Fruit fly (Drosophila melanogaster) whole organism, embryonic: ENCODE measurements around the gene Arc42.

Experiments
- CG10209 ChIP-seq: fragments of 200-800 bp; sonication (Bioruptor generic); optimal IDR thresholded peaks from 3 replicates; lab custom pipeline; 2017; ENCODE audit warnings: missing biosample characterization, mild to moderate bottlenecking, missing genetic modification characterization, missing genetic modification reagents
- CG10543 ChIP-seq: fragments of 200-800 bp; sonication (Bioruptor generic); optimal IDR thresholded peaks from 3 replicates; lab custom pipeline; 2017; ENCODE audit warnings: missing biosample characterization, mild to moderate bottlenecking, missing genetic modification characterization, moderate library complexity
- CG12071 ChIP-seq: fragments of 200-800 bp; sonication (Bioruptor generic); optimal IDR thresholded peaks from 3 replicates; lab custom pipeline; 2018; ENCODE audit warnings: missing biosample characterization, mild to moderate bottlenecking, missing genetic modification characterization
- CG12391 ChIP-seq: fragments of 200-800 bp; sonication (Bioruptor generic); optimal IDR thresholded peaks from 3 replicates; lab custom pipeline; 2018; ENCODE audit warnings: missing biosample characterization, mild to moderate bottlenecking, missing genetic modification characterization, moderate library complexity
- CG12659 ChIP-seq: fragments of 200-800 bp; sonication (Bioruptor generic); optimal IDR thresholded peaks from 3 replicates; lab custom pipeline; 2017; ENCODE audit warnings: mild to moderate bottlenecking, missing biosample characterization, missing genetic modification reagents, missing genetic modification characterization
- CG12942 ChIP-seq: fragments of 200-800 bp; sonication (Bioruptor generic); optimal IDR thresholded peaks from 3 replicates; lab custom pipeline; 2016; ENCODE audit warnings: missing biosample characterization, missing genetic modification characterization
- CG13287 ChIP-seq: fragments of 200-800 bp; sonication (Bioruptor generic); IDR thresholded peaks from 2 replicates; pipeline ENCODE4 v1.3.6; 2022; ENCODE audit warnings: missing biosample characterization, missing genetic modification characterization; ENCODE audit not compliant: partially characterized antibody
- CG13424 ChIP-seq: fragments of 200-800 bp; sonication (Bioruptor generic); optimal IDR thresholded peaks from 2 replicates; lab custom pipeline; 2019; ENCODE audit warnings: missing biosample characterization, mild to moderate bottlenecking, missing genetic modification characterization, moderate library complexity
- CG17328 ChIP-seq: fragments of 200-800 bp; sonication (Bioruptor generic); IDR thresholded peaks from 2 replicates; pipeline ENCODE4 v1.3.6; 2022; ENCODE audit warnings: missing biosample characterization, missing genetic modification characterization
- CG17359 ChIP-seq: fragments of 200-800 bp; sonication (Bioruptor generic); optimal IDR thresholded peaks from 3 replicates; lab custom pipeline; 2018; ENCODE audit warnings: missing biosample characterization, mild to moderate bottlenecking, missing genetic modification characterization, moderate library complexity
- CG30403 ChIP-seq: fragments of 200-800 bp; sonication (Bioruptor generic); optimal IDR thresholded peaks from 3 replicates; lab custom pipeline; 2016; ENCODE audit warnings: missing biosample characterization, missing genetic modification characterization
- CG31365 ChIP-seq: fragments of 200-800 bp; sonication (Bioruptor generic); optimal IDR thresholded peaks from 2 replicates; lab custom pipeline; 2018; ENCODE audit warnings: missing biosample characterization, mild to moderate bottlenecking, missing genetic modification characterization
- CG32772 ChIP-seq: fragments of 200-800 bp; sonication (Bioruptor generic); IDR thresholded peaks from 2 replicates; pipeline ENCODE4 v1.3.6; 2022; ENCODE audit warnings: missing biosample characterization, missing genetic modification characterization
- CG33213 ChIP-seq: fragments of 200-800 bp; sonication (Bioruptor generic); optimal IDR thresholded peaks from 3 replicates; lab custom pipeline; 2016; ENCODE audit warnings: missing biosample characterization, missing genetic modification characterization
- CG3995 ChIP-seq: fragments of 200-800 bp; sonication (Bioruptor generic); optimal IDR thresholded peaks from 3 replicates; lab custom pipeline; 2016; ENCODE audit warnings: missing biosample characterization, missing genetic modification characterization
- CG4617 ChIP-seq: fragments of 200-800 bp; sonication (Bioruptor generic); optimal IDR thresholded peaks from 3 replicates; lab custom pipeline; 2016; ENCODE audit warnings: missing biosample characterization, missing genetic modification characterization, borderline replicate concordance
- CG5180 ChIP-seq: fragments of 200-800 bp; sonication (Bioruptor generic); optimal IDR thresholded peaks from 3 replicates; lab custom pipeline; 2017; ENCODE audit warnings: missing biosample characterization, missing genetic modification characterization, mild to moderate bottlenecking, moderate library complexity, missing genetic modification reagents
- CG6272 ChIP-seq: fragments of 200-800 bp; sonication (Bioruptor generic); IDR thresholded peaks from 2 replicates; pipeline ENCODE4 v1.3.6; 2022; ENCODE audit warnings: missing biosample characterization, missing genetic modification characterization
- CG7928 ChIP-seq: fragments of 200-800 bp; sonication (Bioruptor generic); optimal IDR thresholded peaks from 2 replicates; lab custom pipeline; 2017; ENCODE audit warnings: missing biosample characterization, mild to moderate bottlenecking, missing genetic modification characterization
- Dad ChIP-seq: fragments of 200-800 bp; sonication (Bioruptor generic); optimal IDR thresholded peaks from 3 replicates; lab custom pipeline; 2016; ENCODE audit warnings: missing biosample characterization, missing genetic modification characterization
- Drgx ChIP-seq: fragments of 200-800 bp; sonication (Bioruptor generic); IDR thresholded peaks from 2 replicates; pipeline ENCODE4 v1.3.6; 2022; ENCODE audit warnings: missing biosample characterization, missing genetic modification characterization
- H2.0 ChIP-seq: fragments of 200-800 bp; sonication (Bioruptor generic); IDR thresholded peaks from 2 replicates; pipeline ENCODE4 v1.3.6; 2022; ENCODE audit warnings: missing biosample characterization, missing genetic modification characterization
- HHEX ChIP-seq: fragments of 200-800 bp; sonication (Bioruptor generic); optimal IDR thresholded peaks from 3 replicates; lab custom pipeline; 2017; ENCODE audit warnings: missing biosample characterization, mild to moderate bottlenecking, missing genetic modification characterization, missing genetic modification reagents
- HLH4C ChIP-seq: fragments of 200-800 bp; sonication (Bioruptor generic); IDR thresholded peaks from 3 replicates; pipeline ENCODE4 v1.3.6; 2022; ENCODE audit warnings: missing biosample characterization, missing genetic modification characterization; ENCODE audit not compliant: partially characterized antibody
- Jarid2 ChIP-seq: fragments of 200-800 bp; sonication (Bioruptor generic); optimal IDR thresholded peaks from 3 replicates; lab custom pipeline; 2017; ENCODE audit warnings: mild to moderate bottlenecking, missing biosample characterization, missing genetic modification reagents, missing genetic modification characterization
- Nf-YC ChIP-seq: fragments of 200-800 bp; optimal IDR thresholded peaks from 3 replicates; lab custom pipeline; 2019; ENCODE audit warnings: missing biosample characterization, mild to moderate bottlenecking, missing genetic modification characterization, moderate library complexity
- Pdp1 ChIP-seq, 2 experiments: fragments of 200-800 bp; sonication (Bioruptor generic); optimal IDR thresholded peaks; 3 replicates each; lab custom pipeline; 2016; ENCODE audit warnings: missing biosample characterization in 2 of 2, missing genetic modification characterization in 2 of 2, mild to moderate bottlenecking in 1 of 2, moderate library complexity in 1 of 2
- Rx ChIP-seq: fragments of 200-800 bp; sonication (Bioruptor generic); IDR thresholded peaks from 2 replicates; pipeline ENCODE4 v1.3.6; 2022; ENCODE audit warnings: missing biosample characterization, missing genetic modification characterization
- Sin3A ChIP-seq: fragments of >200 bp; optimal IDR thresholded peaks from 2 replicates; lab custom pipeline; 2018
- Sry-β ChIP-seq: fragments of 200-800 bp; sonication (Bioruptor generic); optimal IDR thresholded peaks from 2 replicates; lab custom pipeline; 2018; ENCODE audit warnings: missing biosample characterization, mild to moderate bottlenecking, missing genetic modification characterization, moderate library complexity
- chm ChIP-seq: fragments of 200-800 bp; sonication (Bioruptor generic); IDR thresholded peaks from 2 replicates; pipeline ENCODE4 v1.3.6; 2022; ENCODE audit warnings: missing biosample characterization, missing genetic modification characterization
- exex ChIP-seq: fragments of 200-800 bp; sonication (Bioruptor generic); optimal IDR thresholded peaks from 4 replicates; lab custom pipeline; 2018; ENCODE audit warnings: missing biosample characterization, mild to moderate bottlenecking, missing genetic modification characterization, moderate library complexity
- fru ChIP-seq: fragments of >200 bp; optimal IDR thresholded peaks from 2 replicates; lab custom pipeline; 2017
- fu2 ChIP-seq: fragments of 200-800 bp; sonication (Bioruptor generic); optimal IDR thresholded peaks from 2 replicates; lab custom pipeline; 2016; ENCODE audit warnings: missing biosample characterization, missing genetic modification characterization
- insv ChIP-seq, 2 experiments: fragments of 200-800 bp; sonication (Bioruptor generic); optimal IDR thresholded peaks; 3 replicates each; lab custom pipeline; 2016 to 2018; ENCODE audit warnings: missing biosample characterization in 2 of 2, missing genetic modification characterization in 2 of 2
- jigr1 ChIP-seq: fragments of 200-800 bp; sonication (Bioruptor generic); IDR thresholded peaks from 3 replicates; pipeline ENCODE4 v1.3.6; 2022; ENCODE audit warnings: missing biosample characterization, missing genetic modification characterization
- lmd ChIP-seq: fragments of 200-800 bp; sonication (Bioruptor generic); IDR thresholded peaks from 2 replicates; pipeline ENCODE4 v1.3.6; 2022; ENCODE audit warnings: missing biosample characterization, missing genetic modification characterization
- luna ChIP-seq: fragments of 200-800 bp; sonication (Bioruptor generic); optimal IDR thresholded peaks from 2 replicates; lab custom pipeline; 2016; ENCODE audit warnings: missing biosample characterization, missing genetic modification characterization
- mam ChIP-seq: fragments of 200-800 bp; sonication (Bioruptor generic); optimal IDR thresholded peaks from 3 replicates; lab custom pipeline; 2016; ENCODE audit warnings: missing biosample characterization, missing genetic modification characterization
- nau ChIP-seq: fragments of 200-800 bp; sonication (Bioruptor generic); optimal IDR thresholded peaks from 3 replicates; lab custom pipeline; 2017; ENCODE audit warnings: missing biosample characterization, mild to moderate bottlenecking, missing genetic modification characterization, missing genetic modification reagents
- oc ChIP-seq: fragments of 200-800 bp; sonication (Bioruptor generic); optimal IDR thresholded peaks from 2 replicates; lab custom pipeline; 2018; ENCODE audit warnings: missing biosample characterization, mild to moderate bottlenecking, missing genetic modification characterization, moderate library complexity
- pb ChIP-seq: fragments of 200-800 bp; sonication (Bioruptor generic); optimal IDR thresholded peaks from 3 replicates; lab custom pipeline; 2016; ENCODE audit warnings: missing biosample characterization, missing genetic modification characterization
- pfk ChIP-seq: fragments of 200-800 bp; sonication (Bioruptor generic); optimal IDR thresholded peaks from 2 replicates; lab custom pipeline; 2018; ENCODE audit warnings: missing biosample characterization, mild to moderate bottlenecking, missing genetic modification characterization, moderate library complexity
- sd ChIP-seq: fragments of 200-800 bp; sonication (Bioruptor generic); optimal IDR thresholded peaks from 3 replicates; lab custom pipeline; 2018; ENCODE audit warnings: missing biosample characterization, mild to moderate bottlenecking, missing genetic modification characterization, moderate library complexity
- tap ChIP-seq: fragments of 200-800 bp; optimal IDR thresholded peaks from 3 replicates; lab custom pipeline; 2019; ENCODE audit warnings: missing biosample characterization, mild to moderate bottlenecking, missing genetic modification characterization, moderate library complexity
- ttk ChIP-seq: fragments of 200-800 bp; sonication (Bioruptor generic); IDR thresholded peaks from 2 replicates; pipeline ENCODE4 v2.1.2; 2022; ENCODE audit warnings: missing biosample characterization, missing genetic modification characterization
- tup ChIP-seq: fragments of 200-800 bp; sonication (Bioruptor generic); optimal IDR thresholded peaks from 2 replicates; lab custom pipeline; 2016; ENCODE audit warnings: missing biosample characterization, mild to moderate bottlenecking, missing genetic modification characterization, moderate library complexity
- unc-4 ChIP-seq: fragments of 200-800 bp; sonication (Bioruptor generic); IDR thresholded peaks from 2 replicates; pipeline ENCODE4 v1.3.6; 2022; ENCODE audit warnings: missing biosample characterization, missing genetic modification characterization; ENCODE audit not compliant: partially characterized antibody
- vfl ChIP-seq: fragments of 200-800 bp; sonication (Bioruptor generic); optimal IDR thresholded peaks from 2 replicates; lab custom pipeline; 2016; ENCODE audit warnings: missing biosample characterization, missing genetic modification characterization

Gene Arc42

dm6 chr3R:19889603-19890187 lies 12.2 kb downstream of the Arc42 start (continued):
- TF ChIP-seq Pdp1 (GFP tag; optimal IDR thresholded peaks at IDR 0.05; lab: Kevin White, UChicago) (peak in 1 of 2 experiments; percentile 34), unc-4 (GFP tag; lab: Robert Waterston, UW) (no peak), CG10209 (GFP tag; lab: Kevin White, UChicago) (peak; percentile 80), CG13287 (GFP tag; lab: Robert Waterston, UW) (peak; percentile 29), lmd (GFP tag; lab: Robert Waterston, UW) (peak; percentile 73; the same call in 1 of the 2 replicates), sd (tag; lab: Kevin White, UChicago) (peak; percentile 65), HLH4C (GFP tag; lab: Robert Waterston, UW) (no peak), CG5180 (GFP tag; lab: Kevin White, UChicago) (peak; percentile 64), pb (GFP tag; lab: Kevin White, UChicago) (no peak), H2.0 (GFP tag; lab: Robert Waterston, UW) (no peak; the same call in 1 of the 2 replicates), fru (no peak), Sry-β (GFP tag; lab: Kevin White, UChicago) (no peak), Dad (no peak), CG6272 (GFP tag; lab: Robert Waterston, UW) (0 out of 2 replicates have a peak, but pooled peaks have one; percentile 6), oc (tag; lab: Kevin White, UChicago) (peak; percentile 36), Drgx (GFP tag; lab: Robert Waterston, UW) (no peak; the same call in 1 of the 2 replicates), CG32772 (GFP tag; lab: Robert Waterston, UW) (no peak), luna (GFP tag; lab: Kevin White, UChicago) (no peak), tap (peak; percentile 67), CG17328 (GFP tag; lab: Robert Waterston, UW) (0 out of 2 replicates have a peak, but pooled peaks have one; percentile 14), jigr1 (no peak), ttk (GFP tag; lab: Robert Waterston, UW) (no peak; the same call in 1 of the 2 replicates), CG10543 (peak; percentile 80), CG12071 (GFP tag; lab: Kevin White, UChicago) (peak; percentile 33), nau (GFP tag; lab: Kevin White, UChicago) (no peak), Sin3A (lab: Kevin White, UChicago) (no peak), Rx (GFP tag; lab: Robert Waterston, UW) (no peak), CG3995 (peak; percentile 43), CG7928 (peak; percentile 50), CG17359 (tag; lab: Kevin White, UChicago) (peak; percentile 81), CG13424 (tag; lab: Kevin White, UChicago) (peak; percentile 74), CG12391 (peak; percentile 73), exex (tag; lab: Kevin White, UChicago) (peak; percentile 69), CG12942 (GFP tag; lab: Kevin White, UChicago) (peak; percentile 39), pfk (no peak), CG31365 (tag; lab: Kevin White, UChicago) (no peak), mam (GFP tag; lab: Kevin White, UChicago) (no peak), vfl (GFP tag; lab: Kevin White, UChicago) (no peak), Nf-YC (tag; lab: Kevin White, UChicago) (peak; percentile 55), tup (GFP tag; lab: Kevin White, UChicago) (no peak), CG33213 (peak; percentile 27), chm (GFP tag; lab: Robert Waterston, UW) (0 out of 2 replicates have a peak, but pooled peaks have one; percentile 25), Jarid2 (GFP tag; lab: Kevin White, UChicago) (peak; percentile 58), HHEX (GFP tag; lab: Kevin White, UChicago) (peak; percentile 83), CG12659 (GFP tag; lab: Kevin White, UChicago) (peak; percentile 78), CG30403 (GFP tag; lab: Kevin White, UChicago) (peak; percentile 55), CG4617 (GFP tag; lab: Kevin White, UChicago) (no peak), fu2 (GFP tag; lab: Kevin White, UChicago) (no peak), insv (GFP tag; optimal IDR thresholded peaks at IDR 0.05; lab: Kevin White, UChicago) (no peak)
